Worm (Caenorhabditis elegans): ENCODE measurements around the gene otpl-4.

- TF ChIP-seq unc-62 (GFP tag; optimal IDR thresholded peaks at IDR 0.05) (no peak), unc-55 (GFP tag; optimal IDR thresholded peaks at IDR 0.05) (no peak), ztf-4 (tag; optimal IDR thresholded peaks at IDR 0.05) (no peak), ama-1 (optimal IDR thresholded peaks at IDR 0.05) (no peak)
These were observed 11.4 kb upstream of the otpl-4 start, which contains the start of gene otpl-6 for ce11 chrV:8525774-8526173.
